Fruit fly (Drosophila melanogaster): ENCODE data around the gene Thor.
A peak's percentile ranks its signal among the peaks of the same experiment; 100 is the strongest.

The Thor gene

DNA sequence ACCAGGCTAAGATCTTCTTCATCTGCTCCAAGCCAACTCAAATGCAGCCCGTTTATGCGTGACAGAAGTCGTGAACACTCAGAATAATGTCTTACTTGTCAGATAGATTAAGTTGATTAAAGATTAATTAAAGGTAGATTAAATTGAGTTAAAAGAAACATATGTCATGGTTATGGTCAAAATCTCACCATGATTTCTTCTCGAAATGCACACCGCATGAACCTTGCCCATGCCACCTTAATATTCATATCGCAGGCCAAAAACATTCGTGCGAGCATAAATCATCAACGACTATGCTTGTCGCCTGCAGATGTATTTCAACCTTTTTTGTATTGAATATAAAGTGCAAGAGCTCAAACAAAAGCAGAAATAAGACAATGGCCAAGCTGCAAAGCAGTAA is 41.2 kb upstream of the Thor start (continued):
- TF ChIP-seq CG11398 (GFP tag; optimal IDR thresholded peaks at IDR 0.05) (no peak), CG7928 (GFP tag; optimal IDR thresholded peaks at IDR 0.05) (no peak), Fer1 (GFP tag; optimal IDR thresholded peaks at IDR 0.05) (peak; percentile 69), MBD-R2 (GFP tag; IDR thresholded peaks at IDR 0.05) (no peak)

DNA sequence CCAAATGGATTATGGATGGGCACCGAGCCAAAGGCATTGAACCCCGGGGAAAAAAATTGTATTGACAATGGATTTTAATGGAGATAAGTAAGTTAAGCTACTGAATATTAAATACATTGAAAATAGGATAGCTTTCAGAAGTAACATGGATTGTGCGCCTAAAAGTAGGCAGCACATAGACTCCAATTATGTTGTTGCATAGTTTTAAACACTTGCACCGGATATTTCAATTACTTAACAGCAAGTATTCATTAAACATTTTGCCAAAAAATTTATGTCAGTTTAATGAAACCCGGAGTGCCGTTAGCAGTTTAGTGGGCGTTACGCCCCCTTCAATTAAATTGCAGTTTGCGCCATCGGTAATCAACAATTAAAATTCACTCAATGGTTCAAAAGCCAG is 40.2 kb upstream of the Thor start:
- TF ChIP-seq CG8290 (GFP tag; optimal IDR thresholded peaks at IDR 0.05) (peak; percentile 87), CG8290 (tag; optimal IDR thresholded peaks at IDR 0.05) (peak; percentile 50 to 99), zfh2 (GFP tag; optimal IDR thresholded peaks at IDR 0.05) (no peak), CG16815 (GFP tag; optimal IDR thresholded peaks at IDR 0.05) (no peak), CG1602 (GFP tag; optimal IDR thresholded peaks at IDR 0.05) (no peak)

DNA sequence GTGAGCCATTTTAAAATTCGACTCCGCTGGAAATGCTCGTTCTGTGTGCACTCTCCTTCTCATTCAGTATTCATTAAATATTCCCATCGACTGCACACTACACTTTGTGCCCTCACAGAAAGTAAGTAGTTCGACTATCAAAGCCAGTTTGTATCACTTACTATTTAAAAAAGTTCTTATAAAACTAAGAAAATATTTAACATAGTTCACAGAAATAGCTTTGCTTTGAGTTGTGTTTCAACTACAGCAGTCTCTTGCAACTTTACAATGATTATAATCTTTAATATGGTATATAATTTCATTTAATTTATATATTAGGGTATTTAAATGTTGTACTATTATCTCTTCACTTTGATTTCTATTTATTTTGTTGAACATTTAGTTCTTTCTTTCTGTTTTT is 38.7 kb upstream of the Thor start:
- peak; percentile 20 for TF ChIP-seq Sox100B (GFP tag; optimal IDR thresholded peaks at IDR 0.05)
- TF ChIP-seq fd96Cb (tag; optimal IDR thresholded peaks at IDR 0.05), result peak; percentile 20
- TF ChIP-seq row (GFP tag; IDR thresholded peaks at IDR 0.05), result peak; percentile 52
- no peak for TF ChIP-seq CG4617 (GFP tag; optimal IDR thresholded peaks at IDR 0.05; ENCODE audit: borderline replicate concordance)
- no peak for TF ChIP-seq trh (GFP tag; optimal IDR thresholded peaks at IDR 0.05)
- TF ChIP-seq CG33557 (GFP tag; optimal IDR thresholded peaks at IDR 0.05), result peak; percentile 31
- TF ChIP-seq CG11696 (GFP tag; IDR thresholded peaks at IDR 0.05), result no peak
- no peak for TF ChIP-seq emc (GFP tag; optimal IDR thresholded peaks at IDR 0.05)
- TF ChIP-seq bbx (GFP tag; IDR thresholded peaks at IDR 0.05; ENCODE audit: partially characterized antibody), result no peak
- TF ChIP-seq CG9437 (GFP tag; optimal IDR thresholded peaks at IDR 0.05), result peak; percentile 10
- TF ChIP-seq CG11504 (tag; optimal IDR thresholded peaks at IDR 0.05), result peak; percentile 52
- TF ChIP-seq CG10979 (tag; optimal IDR thresholded peaks at IDR 0.05), result peak; percentile 63
- TF ChIP-seq nmo (GFP tag; optimal IDR thresholded peaks at IDR 0.05), result peak; percentile 52
- TF ChIP-seq Hr51 (GFP tag; optimal IDR thresholded peaks at IDR 0.05), result peak in 1 of 2 experiments; percentile 11
- TF ChIP-seq abd-A (tag; optimal IDR thresholded peaks at IDR 0.05), result no peak
- no peak for TF ChIP-seq CG8290 (GFP tag; optimal IDR thresholded peaks at IDR 0.05)
- no peak for TF ChIP-seq CG8290 (tag; optimal IDR thresholded peaks at IDR 0.05)
- TF ChIP-seq al (GFP tag; IDR thresholded peaks at IDR 0.05), result no peak
- TF ChIP-seq CG8388 (GFP tag; optimal IDR thresholded peaks at IDR 0.05), result peak; percentile 37
- no peak for TF ChIP-seq az2 (GFP tag; optimal IDR thresholded peaks at IDR 0.05)
- TF ChIP-seq dmrt11E (tag; optimal IDR thresholded peaks at IDR 0.05), result peak; percentile 69
- TF ChIP-seq PHDP (tag; optimal IDR thresholded peaks at IDR 0.05), result peak; percentile 24
- TF ChIP-seq CG13424 (tag; optimal IDR thresholded peaks at IDR 0.05), result peak; percentile 19
- TF ChIP-seq grau (tag; optimal IDR thresholded peaks at IDR 0.05), result peak; percentile 26
- peak; percentile 98 for TF ChIP-seq D19A (tag; optimal IDR thresholded peaks at IDR 0.05)
- no peak for TF ChIP-seq CG3163 (GFP tag; optimal IDR thresholded peaks at IDR 0.05)
- TF ChIP-seq CG10654 (GFP tag; optimal IDR thresholded peaks at IDR 0.05), result no peak
- TF ChIP-seq gsb-n (tag; optimal IDR thresholded peaks at IDR 0.05), result peak; percentile 53
- TF ChIP-seq CG8924 (tag; optimal IDR thresholded peaks at IDR 0.05), result peak; percentile 29
- peak; percentile 12 for TF ChIP-seq trem (tag; optimal IDR thresholded peaks at IDR 0.05)
- TF ChIP-seq Sox102F (GFP tag; optimal IDR thresholded peaks at IDR 0.05), result peak; percentile 10
- no peak for TF ChIP-seq CG1792 (GFP tag; optimal IDR thresholded peaks at IDR 0.05)
- peak; percentile 3 for TF ChIP-seq CG30403 (GFP tag; optimal IDR thresholded peaks at IDR 0.05)
- TF ChIP-seq gro (GFP tag; optimal IDR thresholded peaks at IDR 0.05), result no peak
- no peak for TF ChIP-seq H15 (GFP tag; IDR thresholded peaks at IDR 0.05)
- peak; percentile 70 for TF ChIP-seq gem (tag; optimal IDR thresholded peaks at IDR 0.05)
- TF ChIP-seq CG18262 (tag; optimal IDR thresholded peaks at IDR 0.05), result peak; percentile 67
- no peak for TF ChIP-seq ranshi (GFP tag; IDR thresholded peaks at IDR 0.05)
- peak in 1 of 2 experiments; percentile 54 for TF ChIP-seq bsh (GFP tag; optimal IDR thresholded peaks at IDR 0.05)
- TF ChIP-seq dysf (GFP tag; IDR thresholded peaks at IDR 0.05), result no peak
- peak; percentile 23 for TF ChIP-seq CoRest (tag; optimal IDR thresholded peaks at IDR 0.05)
